Worm (Caenorhabditis elegans) whole organism, young adult: ENCODE data around the gene cwn-1.
A peak's percentile ranks its signal among the peaks of the same experiment; 100 is the strongest.

Source experiments
- C17E4.6 ChIP-seq: fragments of 200-800 bp; sonication (Bioruptor generic); IDR thresholded peaks from 2 replicates; pipeline ENCODE4 v1.3.6; 2022; ENCODE audit warnings: missing genetic modification reagents, missing genetic modification characterization, missing compliant biosample characterization
- F57C9.4 ChIP-seq: sonication (generic microtip); optimal IDR thresholded peaks from 2 replicates; lab custom pipeline; 2017; ENCODE audit warnings: mild to moderate bottlenecking, missing genetic modification characterization, missing compliant biosample characterization
- T07F8.4 ChIP-seq: sonication (generic microtip); optimal IDR thresholded peaks from 2 replicates; lab custom pipeline; 2016; ENCODE audit warnings: mild to moderate bottlenecking, missing genetic modification characterization, moderate library complexity, missing compliant biosample characterization
- Y95B8A.8 ChIP-seq: fragments of 200-800 bp; sonication (Bioruptor generic); IDR thresholded peaks from 2 replicates; pipeline ENCODE4 v1.3.6; 2022; ENCODE audit warnings: missing genetic modification reagents, missing genetic modification characterization, missing compliant biosample characterization
- attf-5 ChIP-seq: fragments of 200-800 bp; sonication (Bioruptor generic); optimal IDR thresholded peaks from 2 replicates; lab custom pipeline; 2018; ENCODE audit warnings: mild to moderate bottlenecking, missing genetic modification characterization, missing compliant biosample characterization
- cebp-1 ChIP-seq, 2 experiments: fragments of 200-800 bp in 1 of 2; sonication (Bioruptor generic) in 1 of 2; sonication (generic microtip) in 1 of 2; IDR thresholded peaks in 1 of 2; optimal IDR thresholded peaks in 1 of 2; 2 replicates each; pipeline versions ENCODE4 v1.3.6 to Lab custom; 2017 to 2022; ENCODE audit warnings: missing compliant biosample characterization in 2 of 2, missing genetic modification characterization in 2 of 2, mild to moderate bottlenecking in 1 of 2, missing genetic modification reagents in 1 of 2, moderate library complexity in 1 of 2
- efl-1 ChIP-seq: fragments of 150-350 bp; optimal IDR thresholded peaks from 2 replicates; lab custom pipeline; 2014; ENCODE audit warnings: missing biosample characterization, missing genetic modification reagents, missing genetic modification characterization
- him-1 ChIP-seq: sonication (generic microtip); optimal IDR thresholded peaks from 2 replicates; lab custom pipeline; 2016; ENCODE audit warnings: missing genotype, missing genetic modification reagents, missing genetic modification characterization, missing compliant biosample characterization
- nhr-120 ChIP-seq: fragments of 200-800 bp; sonication (Bioruptor generic); IDR thresholded peaks from 2 replicates; pipeline ENCODE4 v1.3.6; 2022; ENCODE audit warnings: missing genetic modification characterization, missing compliant biosample characterization
- rpc-1 ChIP-seq, 2 experiments: fragments of 150-350 bp in 1 of 2; sonication (generic microtip) in 1 of 2; optimal IDR thresholded peaks; 2 replicates each; lab custom pipeline; 2014 to 2018; ENCODE audit warnings: missing biosample characterization in 1 of 2, missing genetic modification characterization in 1 of 2, missing genetic modification reagents in 1 of 2, missing genotype in 1 of 2
- snpc-4 ChIP-seq, 5 experiments: fragments of 150-350 bp in 1 of 5; sonication (generic microtip) in 4 of 5; optimal IDR thresholded peaks; 2 replicates each; lab custom pipeline; 2014 to 2018; ENCODE audit warnings: missing genetic modification characterization in 5 of 5, missing biosample characterization in 3 of 5, antibody characterized with exemption in 2 of 5, mild to moderate bottlenecking in 2 of 5, missing compliant biosample characterization in 2 of 5, missing genotype in 2 of 5, moderate library complexity in 2 of 5, missing genetic modification reagents in 1 of 5
- ztf-22 ChIP-seq: fragments of 200-800 bp; sonication (Bioruptor generic); optimal IDR thresholded peaks from 2 replicates; lab custom pipeline; 2018; ENCODE audit warnings: mild to moderate bottlenecking, missing genetic modification characterization, moderate library complexity, missing compliant biosample characterization
- ztf-26 ChIP-seq: sonication (generic microtip); optimal IDR thresholded peaks from 2 replicates; lab custom pipeline; 2017; ENCODE audit warnings: missing genetic modification characterization, missing compliant biosample characterization

DNA sequence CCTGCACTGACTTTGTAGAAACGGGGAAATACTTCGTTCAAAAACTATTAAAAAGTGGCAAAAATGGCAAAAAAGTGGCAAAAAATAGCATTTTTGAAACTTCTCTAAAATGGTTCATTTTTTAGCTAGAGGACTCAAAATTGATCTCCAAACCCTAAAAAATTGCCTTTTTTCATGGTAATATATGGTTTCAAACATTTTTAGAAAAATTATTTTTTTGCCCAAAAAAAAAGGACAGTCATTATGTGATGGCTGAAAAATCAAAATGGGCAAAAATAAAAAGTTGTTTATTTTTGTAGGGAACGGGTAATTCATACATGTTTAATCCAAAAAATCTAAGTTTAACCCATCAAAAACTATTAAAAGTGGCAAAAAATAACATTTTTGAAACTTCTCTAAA, 45.5 kb downstream of the cwn-1 start:
- TF ChIP-seq C17E4.6 (GFP tag; lab: Robert Waterston, UW) (no peak), F57C9.4 (tag; lab: Kevin White, UChicago) (no peak), rpc-1 (optimal IDR thresholded peaks at IDR 0.05; lab: Kevin White, UChicago) (no peak), rpc-1 (tag; optimal IDR thresholded peaks at IDR 0.05; lab: Kevin White, UChicago) (no peak), Y95B8A.8 (GFP tag; lab: Robert Waterston, UW) (no peak), cebp-1 (GFP tag; IDR thresholded peaks at IDR 0.05; lab: Robert Waterston, UW) (no peak), cebp-1 (tag; optimal IDR thresholded peaks at IDR 0.05; lab: Kevin White, UChicago) (no peak), T07F8.4 (tag; lab: Kevin White, UChicago) (no peak), snpc-4 (GFP tag; optimal IDR thresholded peaks at IDR 0.05; lab: Kevin White, UChicago) (no peak), snpc-4 (tag; optimal IDR thresholded peaks at IDR 0.05; lab: Kevin White, UChicago) (no peak), attf-5 (no peak), ztf-26 (no peak), ztf-22 (GFP tag; lab: Kevin White, UChicago) (no peak), efl-1 (no peak), nhr-120 (GFP tag; lab: Robert Waterston, UW) (no peak), him-1 (peak; percentile 95)
